Worm (Caenorhabditis elegans): ENCODE results near the gene D1005.6.

DNA sequence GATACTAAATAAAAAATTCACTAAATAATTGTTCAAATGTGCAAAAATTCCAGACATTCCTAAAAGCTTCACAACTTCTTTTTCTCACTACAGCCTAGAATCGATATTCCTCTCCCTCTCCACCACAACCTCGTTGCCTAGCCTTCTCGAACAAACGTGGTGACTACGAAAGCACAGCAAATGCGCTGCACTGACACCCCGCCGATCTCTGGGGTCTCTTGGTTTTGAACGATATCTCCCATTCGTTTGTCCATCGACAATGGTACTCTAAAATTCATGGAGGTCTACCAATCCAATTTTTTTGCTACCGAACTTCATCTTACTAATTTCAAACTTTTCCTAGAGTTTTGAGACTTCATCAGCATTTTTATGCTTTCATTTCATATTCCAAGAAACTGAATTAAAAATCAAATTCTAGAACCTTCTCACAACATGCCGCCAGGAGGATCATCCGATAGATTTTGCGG, 14.2 kb downstream of the D1005.6 start, which contains the start of gene W05H7.1:
- TF ChIP-seq lin-39 (tag; optimal IDR thresholded peaks at IDR 0.05) (peak; percentile 58), ztf-11 (tag; optimal IDR thresholded peaks at IDR 0.05) (no peak), nhr-23 (tag; optimal IDR thresholded peaks at IDR 0.05) (peak; percentile 48), snpc-4 (tag; optimal IDR thresholded peaks at IDR 0.05) (peak; percentile 32), pha-4 (tag; optimal IDR thresholded peaks at IDR 0.05) (peak; percentile 62), elt-2 (tag; optimal IDR thresholded peaks at IDR 0.05) (peak; percentile 15), ztf-4 (tag; optimal IDR thresholded peaks at IDR 0.05) (no peak), zag-1 (tag; optimal IDR thresholded peaks at IDR 0.05) (no peak)
